Fruit fly (Drosophila melanogaster) whole organism, embryonic: ENCODE measurements around the gene fwd.

Experiments used
- Atf3 ChIP-seq: fragments of 200-800 bp; sonication (Bioruptor generic); optimal IDR thresholded peaks from 3 replicates; lab custom pipeline; 2016; ENCODE audit warnings: missing biosample characterization, missing genetic modification characterization
- B-H2 ChIP-seq: fragments of 200-800 bp; sonication (Bioruptor generic); optimal IDR thresholded peaks from 2 replicates; lab custom pipeline; 2018; ENCODE audit warnings: missing biosample characterization, mild to moderate bottlenecking, missing genetic modification characterization
- Blimp-1 ChIP-seq: fragments of 200-800 bp; sonication (Bioruptor generic); optimal IDR thresholded peaks from 3 replicates; lab custom pipeline; 2018; ENCODE audit warnings: missing biosample characterization, missing genetic modification characterization, mild to moderate bottlenecking, moderate library complexity, missing genetic modification reagents
- CG10209 ChIP-seq: fragments of 200-800 bp; sonication (Bioruptor generic); optimal IDR thresholded peaks from 3 replicates; lab custom pipeline; 2017; ENCODE audit warnings: missing biosample characterization, mild to moderate bottlenecking, missing genetic modification characterization, missing genetic modification reagents
- CG10959 ChIP-seq: fragments of 200-800 bp; sonication (Bioruptor generic); IDR thresholded peaks from 2 replicates; pipeline ENCODE4 v1.3.6; 2022; ENCODE audit warnings: missing biosample characterization, missing genetic modification characterization
- CG11696 ChIP-seq: fragments of 200-800 bp; sonication (Bioruptor generic); IDR thresholded peaks from 2 replicates; pipeline ENCODE4 v1.3.6; 2022; ENCODE audit warnings: missing biosample characterization, missing genetic modification characterization
- CG11723 ChIP-seq: fragments of 200-800 bp; sonication (Bioruptor generic); optimal IDR thresholded peaks from 2 replicates; lab custom pipeline; 2017; ENCODE audit warnings: missing biosample characterization, mild to moderate bottlenecking, missing genetic modification characterization
- CG12071 ChIP-seq: fragments of 200-800 bp; sonication (Bioruptor generic); optimal IDR thresholded peaks from 3 replicates; lab custom pipeline; 2018; ENCODE audit warnings: missing biosample characterization, mild to moderate bottlenecking, missing genetic modification characterization
- CG12744 ChIP-seq: fragments of 200-800 bp; sonication (Bioruptor generic); optimal IDR thresholded peaks from 2 replicates; lab custom pipeline; 2016; ENCODE audit warnings: missing biosample characterization, missing genetic modification characterization
- CG12769 ChIP-seq: fragments of 200-800 bp; sonication (Bioruptor generic); optimal IDR thresholded peaks from 2 replicates; lab custom pipeline; 2019; ENCODE audit warnings: missing biosample characterization, mild to moderate bottlenecking, missing genetic modification characterization, moderate library complexity
- CG1602 ChIP-seq: fragments of 200-800 bp; sonication (Bioruptor generic); optimal IDR thresholded peaks from 3 replicates; lab custom pipeline; 2016; ENCODE audit warnings: missing biosample characterization, missing genetic modification characterization
- CG31365 ChIP-seq: fragments of 200-800 bp; sonication (Bioruptor generic); optimal IDR thresholded peaks from 2 replicates; lab custom pipeline; 2018; ENCODE audit warnings: missing biosample characterization, mild to moderate bottlenecking, missing genetic modification characterization
- CG4360 ChIP-seq: fragments of 200-800 bp; sonication (Bioruptor generic); IDR thresholded peaks from 2 replicates; pipeline ENCODE4 v1.3.6; 2022; ENCODE audit warnings: missing biosample characterization, missing genetic modification characterization
- CG6254 ChIP-seq: fragments of 200-800 bp; sonication (Bioruptor generic); optimal IDR thresholded peaks from 3 replicates; lab custom pipeline; 2017; ENCODE audit warnings: mild to moderate bottlenecking, missing biosample characterization, missing genetic modification reagents, missing genetic modification characterization
- CG7745 ChIP-seq: fragments of 200-800 bp; sonication (Bioruptor generic); optimal IDR thresholded peaks from 2 replicates; lab custom pipeline; 2018; ENCODE audit warnings: missing biosample characterization, mild to moderate bottlenecking, missing genetic modification characterization, moderate library complexity
- CG8290 ChIP-seq, 3 experiments: fragments of 200-800 bp; sonication (Bioruptor generic); optimal IDR thresholded peaks; 2 replicates each; lab custom pipeline; 2016 to 2019; ENCODE audit warnings: missing biosample characterization in 3 of 3, missing genetic modification characterization in 3 of 3, mild to moderate bottlenecking in 2 of 3, moderate library complexity in 1 of 3
- CG8478 ChIP-seq: fragments of >200 bp; optimal IDR thresholded peaks from 2 replicates; lab custom pipeline; 2018
- CG9437 ChIP-seq: fragments of 200-800 bp; sonication (Bioruptor generic); optimal IDR thresholded peaks from 2 replicates; lab custom pipeline; 2018; ENCODE audit warnings: missing biosample characterization, mild to moderate bottlenecking, missing genetic modification characterization
- Chrac-16 ChIP-seq: fragments of 200-800 bp; sonication (Bioruptor generic); optimal IDR thresholded peaks from 3 replicates; lab custom pipeline; 2016; ENCODE audit warnings: missing biosample characterization, missing genetic modification characterization
- Dfd ChIP-seq, 2 experiments: fragments of >200 bp; optimal IDR thresholded peaks; 2 replicates each; lab custom pipeline; 2017; ENCODE audit warnings: missing biosample characterization in 2 of 2, missing genetic modification characterization in 2 of 2
- Dip2 ChIP-seq: fragments of 200-800 bp; sonication (Bioruptor generic); IDR thresholded peaks from 2 replicates; pipeline ENCODE4 v1.3.6; 2022; ENCODE audit warnings: missing biosample characterization, missing genetic modification characterization
- Eip74EF ChIP-seq, 2 experiments: fragments of 200-800 bp in 1 of 2; fragments of >200 bp in 1 of 2; sonication (Bioruptor generic) in 1 of 2; optimal IDR thresholded peaks; 2 replicates each; lab custom pipeline; 2017 to 2019; ENCODE audit warnings: missing biosample characterization in 2 of 2, missing genetic modification characterization in 2 of 2, mild to moderate bottlenecking in 1 of 2, moderate library complexity in 1 of 2
- Fer3 ChIP-seq: fragments of 200-800 bp; sonication (Bioruptor generic); optimal IDR thresholded peaks from 2 replicates; lab custom pipeline; 2018; ENCODE audit warnings: missing biosample characterization, mild to moderate bottlenecking, missing genetic modification characterization, moderate library complexity
- HLH54F ChIP-seq: fragments of 200-800 bp; sonication (Bioruptor generic); optimal IDR thresholded peaks from 3 replicates; lab custom pipeline; 2016; ENCODE audit warnings: missing biosample characterization, missing genetic modification characterization
- Hmr ChIP-seq: fragments of 200-800 bp; sonication (Bioruptor generic); optimal IDR thresholded peaks from 3 replicates; lab custom pipeline; 2017; ENCODE audit warnings: mild to moderate bottlenecking, missing biosample characterization, missing genetic modification reagents, missing genetic modification characterization
- Hmx ChIP-seq: fragments of 200-800 bp; sonication (Bioruptor generic); optimal IDR thresholded peaks from 2 replicates; lab custom pipeline; 2016; ENCODE audit warnings: missing biosample characterization, missing genetic modification characterization
- Jarid2 ChIP-seq: fragments of 200-800 bp; sonication (Bioruptor generic); optimal IDR thresholded peaks from 3 replicates; lab custom pipeline; 2017; ENCODE audit warnings: mild to moderate bottlenecking, missing biosample characterization, missing genetic modification reagents, missing genetic modification characterization
- Kr ChIP-seq: fragments of 200-800 bp; sonication (Bioruptor generic); optimal IDR thresholded peaks from 2 replicates; lab custom pipeline; 2017; ENCODE audit warnings: missing biosample characterization, mild to moderate bottlenecking, missing genetic modification characterization
- Med ChIP-seq: fragments of 200-800 bp; sonication (Bioruptor generic); peaks from one replicate; lab custom pipeline; 2016; ENCODE audit warnings: missing biosample characterization, missing genetic modification characterization, mild to moderate bottlenecking, inconsistent platforms, moderate library complexity
- Oli ChIP-seq: fragments of 200-800 bp; sonication (Bioruptor generic); optimal IDR thresholded peaks from 2 replicates; lab custom pipeline; 2018; ENCODE audit warnings: missing biosample characterization, mild to moderate bottlenecking, missing genetic modification characterization, moderate library complexity
- Six4 ChIP-seq: fragments of 200-800 bp; sonication (Bioruptor generic); optimal IDR thresholded peaks from 2 replicates; lab custom pipeline; 2016; ENCODE audit warnings: missing biosample characterization, missing genetic modification characterization
- Tbp ChIP-seq: fragments of >200 bp; optimal IDR thresholded peaks from 2 replicates; lab custom pipeline; 2018; ENCODE audit warnings: missing biosample characterization, missing genetic modification characterization
- ab ChIP-seq: fragments of 200-800 bp; sonication (Bioruptor generic); optimal IDR thresholded peaks from 2 replicates; lab custom pipeline; 2016; ENCODE audit warnings: missing biosample characterization, missing genetic modification characterization
- bcd ChIP-seq: fragments of 200-800 bp; sonication (Bioruptor generic); optimal IDR thresholded peaks from 2 replicates; lab custom pipeline; 2017; ENCODE audit warnings: missing biosample characterization, mild to moderate bottlenecking, missing genetic modification characterization
- corto ChIP-seq: fragments of 200-800 bp; sonication (Bioruptor generic); optimal IDR thresholded peaks from 2 replicates; lab custom pipeline; 2016; ENCODE audit warnings: missing biosample characterization, mild to moderate bottlenecking, missing genetic modification characterization, moderate library complexity
- disco-r ChIP-seq: fragments of 200-800 bp; sonication (Bioruptor generic); optimal IDR thresholded peaks from 2 replicates; lab custom pipeline; 2016; ENCODE audit warnings: missing biosample characterization, missing genetic modification characterization
- fd102C ChIP-seq: fragments of 200-800 bp; sonication (Bioruptor generic); optimal IDR thresholded peaks from 2 replicates; lab custom pipeline; 2018; ENCODE audit warnings: missing biosample characterization, mild to moderate bottlenecking, missing genetic modification characterization, moderate library complexity
- jigr1 ChIP-seq: fragments of 200-800 bp; sonication (Bioruptor generic); IDR thresholded peaks from 3 replicates; pipeline ENCODE4 v1.3.6; 2022; ENCODE audit warnings: missing biosample characterization, missing genetic modification characterization
- kay ChIP-seq: fragments of 200-800 bp; sonication (Bioruptor generic); optimal IDR thresholded peaks from 2 replicates; lab custom pipeline; 2016; ENCODE audit warnings: missing biosample characterization, missing genetic modification characterization
- lov ChIP-seq, 2 experiments: fragments of 200-800 bp in 1 of 2; fragments of >200 bp in 1 of 2; sonication (Bioruptor generic) in 1 of 2; IDR thresholded peaks in 1 of 2; optimal IDR thresholded peaks in 1 of 2; 2 replicates in 1 of 2; 3 replicates in 1 of 2; pipeline versions ENCODE4 v1.3.6 to Lab custom; 2017 to 2022; ENCODE audit warnings: missing biosample characterization in 1 of 2, missing genetic modification characterization in 1 of 2
- nerfin-1 ChIP-seq: fragments of 200-800 bp; sonication (Bioruptor generic); optimal IDR thresholded peaks from 3 replicates; lab custom pipeline; 2019; ENCODE audit warnings: missing biosample characterization, mild to moderate bottlenecking, missing genetic modification characterization, moderate library complexity
- phol ChIP-seq: fragments of 200-800 bp; sonication (Bioruptor generic); optimal IDR thresholded peaks from 3 replicates; lab custom pipeline; 2018; ENCODE audit warnings: missing biosample characterization, mild to moderate bottlenecking, missing genetic modification characterization, moderate library complexity
- ranshi ChIP-seq: fragments of 200-800 bp; sonication (Bioruptor generic); IDR thresholded peaks from 2 replicates; pipeline ENCODE4 v1.3.6; 2022; ENCODE audit warnings: missing biosample characterization, missing genetic modification characterization
- salm ChIP-seq: fragments of 200-800 bp; sonication (Bioruptor generic); optimal IDR thresholded peaks from 2 replicates; lab custom pipeline; 2018; ENCODE audit warnings: missing biosample characterization, mild to moderate bottlenecking, missing genetic modification characterization
- ssp ChIP-seq: fragments of 200-800 bp; sonication (Bioruptor generic); IDR thresholded peaks from 2 replicates; pipeline ENCODE4 v1.3.6; 2022; ENCODE audit warnings: missing biosample characterization, missing genetic modification characterization
- stc ChIP-seq: fragments of 200-800 bp; sonication (Bioruptor generic); IDR thresholded peaks from 2 replicates; pipeline ENCODE4 v1.3.6; 2022; ENCODE audit warnings: missing biosample characterization, missing genetic modification characterization
- tin ChIP-seq: fragments of 200-800 bp; sonication (Bioruptor generic); optimal IDR thresholded peaks from 3 replicates; lab custom pipeline; 2016; ENCODE audit warnings: missing biosample characterization, missing genetic modification characterization
- tio ChIP-seq: fragments of 200-800 bp; sonication (Bioruptor generic); optimal IDR thresholded peaks from 2 replicates; lab custom pipeline; 2017; ENCODE audit warnings: missing biosample characterization, missing genetic modification characterization, inconsistent platforms
- unc-4 ChIP-seq: fragments of 200-800 bp; sonication (Bioruptor generic); IDR thresholded peaks from 2 replicates; pipeline ENCODE4 v1.3.6; 2022; ENCODE audit warnings: missing biosample characterization, missing genetic modification characterization; ENCODE audit not compliant: partially characterized antibody

fwd gene

dm6 chr3L:350651-351228 lies 31.1 kb upstream of the fwd start (continued):
- peak; percentile 76 for TF ChIP-seq stc
- TF ChIP-seq fd102C (GFP tag; lab: Kevin White, UChicago): no peak
- TF ChIP-seq Six4 (GFP tag; lab: Kevin White, UChicago): peak; percentile 17
- peak; percentile 51 for TF ChIP-seq CG9437 (GFP tag; lab: Kevin White, UChicago)
- peak; percentile 69 for TF ChIP-seq CG11696
- peak; percentile 28 for TF ChIP-seq CG10209
- TF ChIP-seq CG1602 (GFP tag; lab: Kevin White, UChicago): peak; percentile 23
- no peak for TF ChIP-seq CG7745 (tag; lab: Kevin White, UChicago)
- no peak for TF ChIP-seq CG8290 (GFP tag; optimal IDR thresholded peaks at IDR 0.05; lab: Kevin White, UChicago)
- no peak for TF ChIP-seq CG8290 (tag; optimal IDR thresholded peaks at IDR 0.05; lab: Kevin White, UChicago)
- peak; percentile 65 for TF ChIP-seq ssp (GFP tag; lab: Robert Waterston, UW)
- no peak for TF ChIP-seq B-H2 (GFP tag; lab: Kevin White, UChicago)
- TF ChIP-seq Fer3 (tag; lab: Kevin White, UChicago): peak; percentile 84
- TF ChIP-seq CG12744 (GFP tag; lab: Kevin White, UChicago): peak; percentile 20
- TF ChIP-seq Med (GFP tag; lab: Kevin White, UChicago): peak; percentile 92
- TF ChIP-seq unc-4 (GFP tag; lab: Robert Waterston, UW): no peak
- peak; percentile 50 for TF ChIP-seq CG6254 (GFP tag; lab: Kevin White, UChicago)
- TF ChIP-seq Hmx (GFP tag; lab: Kevin White, UChicago): no peak
- TF ChIP-seq Blimp-1 (GFP tag; lab: Kevin White, UChicago): peak; percentile 83
- no peak for TF ChIP-seq CG12071
- TF ChIP-seq CG8478 (lab: Kevin White, UChicago): no peak
- TF ChIP-seq CG10959 (GFP tag; lab: Robert Waterston, UW): no peak
- no peak for TF ChIP-seq CG31365 (tag; lab: Kevin White, UChicago)
- peak; percentile 59 for TF ChIP-seq Chrac-16
- TF ChIP-seq kay (GFP tag; lab: Kevin White, UChicago): peak; percentile 76
- no peak for TF ChIP-seq Dfd (GFP tag; optimal IDR thresholded peaks at IDR 0.05; lab: Kevin White, UChicago)
- no peak for TF ChIP-seq salm (tag; lab: Kevin White, UChicago)
- no peak for TF ChIP-seq tio (GFP tag; lab: Kevin White, UChicago)
- no peak for TF ChIP-seq CG12769
- no peak for TF ChIP-seq Kr (GFP tag; lab: Kevin White, UChicago)
- no peak for TF ChIP-seq Atf3 (GFP tag; lab: Kevin White, UChicago)
- TF ChIP-seq CG11723 (GFP tag; lab: Kevin White, UChicago): no peak
- no peak for TF ChIP-seq Dip2 (GFP tag; lab: Robert Waterston, UW)
- peak; percentile 66 for TF ChIP-seq Hmr
- TF ChIP-seq Tbp (GFP tag; lab: Kevin White, UChicago): no peak
- TF ChIP-seq disco-r (GFP tag; lab: Kevin White, UChicago): no peak
- TF ChIP-seq ranshi: peak; percentile 88
- no peak for TF ChIP-seq corto (GFP tag; lab: Kevin White, UChicago)
- TF ChIP-seq Eip74EF (GFP tag; optimal IDR thresholded peaks at IDR 0.05; lab: Kevin White, UChicago): peak in 1 of 2 experiments; percentile 83
- TF ChIP-seq CG4360 (GFP tag; lab: Robert Waterston, UW): no peak
- peak; percentile 46 for TF ChIP-seq HLH54F
- TF ChIP-seq bcd (GFP tag; lab: Kevin White, UChicago): peak; percentile 34
- TF ChIP-seq phol (tag; lab: Kevin White, UChicago): peak; percentile 80
- peak; percentile 14 for TF ChIP-seq Jarid2
- TF ChIP-seq lov (optimal IDR thresholded peaks at IDR 0.05; lab: Kevin White, UChicago): no peak
- TF ChIP-seq lov (GFP tag; IDR thresholded peaks at IDR 0.05; lab: Robert Waterston, UW): no peak; the same call in 2 of the 3 replicates
- peak; percentile 45 for TF ChIP-seq nerfin-1 (tag; lab: Kevin White, UChicago)
- peak; percentile 53 for TF ChIP-seq tin
- peak; percentile 66 for TF ChIP-seq Oli (tag; lab: Kevin White, UChicago)
- no peak for TF ChIP-seq ab (GFP tag; lab: Kevin White, UChicago)
- 0 out of 3 replicates have a peak, but pooled peaks have one; percentile 19 for TF ChIP-seq jigr1
